Worm (Caenorhabditis elegans): ENCODE measurements around the gene mrp-6.

Gene mrp-6

DNA sequence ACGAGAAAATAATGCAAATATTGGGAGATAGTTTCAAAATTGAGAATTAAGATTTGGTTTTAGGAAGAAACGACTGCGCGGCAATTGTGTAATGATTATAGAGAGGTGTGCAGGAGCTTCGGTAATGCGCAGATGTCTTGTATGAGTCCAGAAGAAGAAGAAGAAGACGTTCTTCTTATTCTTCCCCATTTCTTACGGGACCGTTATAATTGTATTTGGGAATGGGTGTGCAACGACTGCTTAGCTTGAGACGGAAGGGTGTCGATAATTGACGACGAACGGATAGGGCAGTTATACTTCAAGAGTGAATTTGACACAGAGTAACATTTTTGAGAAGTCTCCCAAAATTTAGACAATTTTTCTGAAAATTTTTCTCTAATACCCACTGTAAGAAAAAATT, 57.9 kb downstream of the mrp-6 start:
- TF ChIP-seq zag-1 (tag; optimal IDR thresholded peaks at IDR 0.05) (no peak), daf-12 (tag; optimal IDR thresholded peaks at IDR 0.05) (no peak), nhr-12 (tag; optimal IDR thresholded peaks at IDR 0.05) (no peak), nhr-11 (tag; optimal IDR thresholded peaks at IDR 0.05) (no peak), lin-39 (tag; optimal IDR thresholded peaks at IDR 0.05) (no peak)

Measured in whole organism, L3 larva.